Fruit fly (Drosophila melanogaster) whole organism, prepupa: ENCODE results near the gene par-6.

Source experiments
- CG10631 ChIP-seq: fragments of 200-800 bp; sonication (Bioruptor generic); optimal IDR thresholded peaks from 2 replicates; lab custom pipeline; 2016; ENCODE audit warnings: missing biosample characterization, missing genetic modification characterization
- CG10669 ChIP-seq: fragments of 200-800 bp; sonication (Bioruptor generic); optimal IDR thresholded peaks from 3 replicates; lab custom pipeline; 2018; ENCODE audit warnings: missing biosample characterization, mild to moderate bottlenecking, missing genetic modification characterization, moderate library complexity
- CG11762 ChIP-seq: fragments of 200-800 bp; sonication (Bioruptor generic); optimal IDR thresholded peaks from 3 replicates; lab custom pipeline; 2016; ENCODE audit warnings: missing biosample characterization, missing genetic modification characterization; ENCODE audit not compliant: insufficient read depth
- CG11902 ChIP-seq: fragments of 200-800 bp; sonication (Bioruptor generic); optimal IDR thresholded peaks from 3 replicates; lab custom pipeline; 2016; ENCODE audit warnings: missing biosample characterization, missing genetic modification characterization
- CG15336 ChIP-seq: fragments of 200-800 bp; sonication (Bioruptor generic); IDR thresholded peaks from 2 replicates; pipeline ENCODE4 v1.3.6; 2022; ENCODE audit warnings: missing biosample characterization, missing genetic modification characterization
- CG3032 ChIP-seq: fragments of 200-800 bp; optimal IDR thresholded peaks from 2 replicates; lab custom pipeline; 2019; ENCODE audit warnings: missing biosample characterization, mild to moderate bottlenecking, missing genetic modification characterization, moderate library complexity
- CG31627 ChIP-seq: fragments of 200-800 bp; sonication (Bioruptor generic); optimal IDR thresholded peaks from 3 replicates; lab custom pipeline; 2016; ENCODE audit warnings: missing biosample characterization, missing genetic modification characterization
- CG34406 ChIP-seq: fragments of 200-800 bp; sonication (Bioruptor generic); optimal IDR thresholded peaks from 3 replicates; lab custom pipeline; 2016; ENCODE audit warnings: missing biosample characterization, missing genetic modification characterization
- CG3919 ChIP-seq: fragments of 200-800 bp; sonication (Bioruptor generic); optimal IDR thresholded peaks from 3 replicates; lab custom pipeline; 2016; ENCODE audit warnings: missing biosample characterization, missing genetic modification characterization
- CG4318 ChIP-seq: fragments of 200-800 bp; sonication (Bioruptor generic); optimal IDR thresholded peaks from 3 replicates; lab custom pipeline; 2017; ENCODE audit warnings: missing biosample characterization, mild to moderate bottlenecking, missing genetic modification characterization
- CG6163 ChIP-seq: fragments of 200-800 bp; sonication (Bioruptor generic); IDR thresholded peaks from 3 replicates; pipeline ENCODE4 v1.3.6; 2022; ENCODE audit warnings: missing biosample characterization, missing genetic modification characterization
- CG6276 ChIP-seq: fragments of 200-800 bp; sonication (Bioruptor generic); optimal IDR thresholded peaks from 2 replicates; lab custom pipeline; 2017; ENCODE audit warnings: missing biosample characterization, mild to moderate bottlenecking, missing genetic modification characterization
- CG6792 ChIP-seq: fragments of 200-800 bp; sonication (Bioruptor generic); optimal IDR thresholded peaks from 3 replicates; lab custom pipeline; 2016; ENCODE audit warnings: missing biosample characterization, missing genetic modification characterization
- CG6854 ChIP-seq: fragments of 200-800 bp; sonication (Bioruptor generic); optimal IDR thresholded peaks from 2 replicates; lab custom pipeline; 2017; ENCODE audit warnings: missing biosample characterization, mild to moderate bottlenecking, missing genetic modification characterization
- CG7368 ChIP-seq: fragments of 200-800 bp; sonication (Bioruptor generic); optimal IDR thresholded peaks from 3 replicates; lab custom pipeline; 2016; ENCODE audit warnings: missing biosample characterization, missing genetic modification characterization
- CG8119 ChIP-seq: fragments of 200-800 bp; sonication (Bioruptor generic); IDR thresholded peaks from 3 replicates; pipeline ENCODE4 v1.3.6; 2022; ENCODE audit warnings: missing biosample characterization, missing genetic modification characterization
- CG8319 ChIP-seq: fragments of 200-800 bp; sonication (Bioruptor generic); optimal IDR thresholded peaks from 3 replicates; lab custom pipeline; 2016; ENCODE audit warnings: missing biosample characterization, missing genetic modification characterization
- CG8632 ChIP-seq: fragments of 200-800 bp; sonication (Bioruptor generic); optimal IDR thresholded peaks from 3 replicates; lab custom pipeline; 2016; ENCODE audit warnings: missing biosample characterization, missing genetic modification characterization
- Eip75B ChIP-seq: fragments of 200-800 bp; sonication (Bioruptor generic); optimal IDR thresholded peaks from 3 replicates; lab custom pipeline; 2016; ENCODE audit warnings: missing biosample characterization, missing genetic modification characterization
- Eip78C ChIP-seq: fragments of 200-800 bp; sonication (Bioruptor generic); peaks from one replicate; lab custom pipeline; 2016; ENCODE audit warnings: missing biosample characterization, missing genetic modification characterization
- Eip93F ChIP-seq: fragments of 200-800 bp; sonication (Bioruptor generic); optimal IDR thresholded peaks from 2 replicates; lab custom pipeline; 2016; ENCODE audit warnings: missing biosample characterization, mild to moderate bottlenecking, missing genetic modification characterization
- Ets96B ChIP-seq: fragments of 200-800 bp; optimal IDR thresholded peaks from 2 replicates; lab custom pipeline; 2019; ENCODE audit warnings: missing biosample characterization, mild to moderate bottlenecking, missing genetic modification characterization, moderate library complexity
- Hr38 ChIP-seq: sonication (Bioruptor generic); optimal IDR thresholded peaks from 2 replicates; lab custom pipeline; 2016; ENCODE audit warnings: missing biosample characterization, missing genetic modification characterization
- Hr39 ChIP-seq: fragments of 200-800 bp; sonication (Bioruptor generic); optimal IDR thresholded peaks from 2 replicates; lab custom pipeline; 2016; ENCODE audit warnings: missing biosample characterization, missing genetic modification characterization
- Lpt ChIP-seq: fragments of 200-800 bp; sonication (Bioruptor generic); optimal IDR thresholded peaks from 3 replicates; lab custom pipeline; 2016; ENCODE audit warnings: missing biosample characterization, missing genetic modification characterization
- Met ChIP-seq: fragments of 200-800 bp; sonication (Bioruptor generic); optimal IDR thresholded peaks from 3 replicates; lab custom pipeline; 2016; ENCODE audit warnings: missing biosample characterization, missing genetic modification characterization
- OdsH ChIP-seq: fragments of 200-800 bp; sonication (Bioruptor generic); optimal IDR thresholded peaks from 3 replicates; lab custom pipeline; 2016; ENCODE audit warnings: missing biosample characterization, missing genetic modification characterization
- Smox ChIP-seq: fragments of 200-800 bp; sonication (Bioruptor generic); optimal IDR thresholded peaks from 3 replicates; lab custom pipeline; 2016; ENCODE audit warnings: missing biosample characterization, missing genetic modification characterization
- Sox15 ChIP-seq: fragments of 200-800 bp; sonication (Bioruptor generic); optimal IDR thresholded peaks from 3 replicates; lab custom pipeline; 2016; ENCODE audit warnings: missing biosample characterization, missing genetic modification characterization
- acj6 ChIP-seq: fragments of 200-800 bp; sonication (Bioruptor generic); optimal IDR thresholded peaks from 3 replicates; lab custom pipeline; 2016; ENCODE audit warnings: missing biosample characterization, missing genetic modification characterization
- cyc ChIP-seq: fragments of 200-800 bp; sonication (Bioruptor generic); optimal IDR thresholded peaks from 3 replicates; lab custom pipeline; 2016; ENCODE audit warnings: missing biosample characterization, missing genetic modification characterization
- dac ChIP-seq: fragments of 200-800 bp; sonication (Bioruptor generic); optimal IDR thresholded peaks from 2 replicates; lab custom pipeline; 2017; ENCODE audit warnings: missing biosample characterization, mild to moderate bottlenecking, missing genetic modification characterization
- eg ChIP-seq: fragments of 200-800 bp; sonication (Bioruptor generic); IDR thresholded peaks from 3 replicates; pipeline ENCODE4 v1.3.6; 2022; ENCODE audit warnings: missing biosample characterization, missing genetic modification characterization
- esn ChIP-seq: fragments of 200-800 bp; sonication (Bioruptor generic); optimal IDR thresholded peaks from 2 replicates; lab custom pipeline; 2016; ENCODE audit warnings: missing biosample characterization, mild to moderate bottlenecking, missing genetic modification characterization, moderate library complexity
- fd59A ChIP-seq: fragments of 200-800 bp; sonication (Bioruptor generic); optimal IDR thresholded peaks from 2 replicates; lab custom pipeline; 2017; ENCODE audit warnings: missing biosample characterization, mild to moderate bottlenecking, missing genetic modification characterization, missing genetic modification reagents
- fd85E ChIP-seq: fragments of 200-800 bp; sonication (Bioruptor generic); optimal IDR thresholded peaks from 3 replicates; lab custom pipeline; 2016; ENCODE audit warnings: missing biosample characterization, missing genetic modification characterization
- fkh ChIP-seq: fragments of 200-800 bp; sonication (Bioruptor generic); optimal IDR thresholded peaks from 3 replicates; lab custom pipeline; 2017; ENCODE audit warnings: missing biosample characterization, mild to moderate bottlenecking, missing genetic modification characterization, moderate library complexity
- lz ChIP-seq: fragments of 200-800 bp; sonication (Bioruptor generic); optimal IDR thresholded peaks from 3 replicates; lab custom pipeline; 2016; ENCODE audit warnings: missing biosample characterization, missing genetic modification characterization
- net ChIP-seq: fragments of 200-800 bp; sonication (Bioruptor generic); optimal IDR thresholded peaks from 3 replicates; lab custom pipeline; 2016; ENCODE audit warnings: missing biosample characterization, missing genetic modification characterization
- pdm3 ChIP-seq: fragments of 200-800 bp; sonication (Bioruptor generic); optimal IDR thresholded peaks from 3 replicates; lab custom pipeline; 2016; ENCODE audit warnings: missing biosample characterization, missing genetic modification characterization
- salr ChIP-seq, 2 experiments: fragments of 200-800 bp; sonication (Bioruptor generic); optimal IDR thresholded peaks; 3 replicates each; lab custom pipeline; 2016 to 2018; ENCODE audit warnings: missing biosample characterization in 2 of 2, missing genetic modification characterization in 2 of 2, mild to moderate bottlenecking in 1 of 2
- svp ChIP-seq: fragments of 200-800 bp; sonication (Bioruptor generic); peaks from one replicate; lab custom pipeline; 2016; ENCODE audit warnings: missing biosample characterization, missing genetic modification characterization
- topi ChIP-seq: fragments of 200-800 bp; sonication (Bioruptor generic); optimal IDR thresholded peaks from 3 replicates; lab custom pipeline; 2016; ENCODE audit warnings: missing biosample characterization, missing genetic modification characterization
- vri ChIP-seq: fragments of 200-800 bp; sonication (Bioruptor generic); optimal IDR thresholded peaks from 3 replicates; lab custom pipeline; 2016; ENCODE audit warnings: missing biosample characterization, mild to moderate bottlenecking, missing genetic modification characterization

par-6 gene

dm6 chrX:17742592-17743364 lies 39.6 kb downstream of the par-6 start (continued):
- TF ChIP-seq CG3919 (GFP tag; lab: Kevin White, UChicago) (peak; percentile 77), CG34406 (GFP tag; lab: Kevin White, UChicago) (peak; percentile 54), CG8119 (GFP tag; lab: Robert Waterston, UW) (peak; percentile 66), CG3032 (tag; lab: Kevin White, UChicago) (peak; percentile 72), CG4318 (GFP tag; lab: Kevin White, UChicago) (peak; percentile 68), CG11902 (GFP tag; lab: Kevin White, UChicago) (peak; percentile 48), CG6792 (peak; percentile 64), CG6163 (GFP tag; lab: Robert Waterston, UW) (peak; percentile 71), svp (GFP tag; lab: Kevin White, UChicago) (peak; percentile 89), CG8319 (GFP tag; lab: Kevin White, UChicago) (peak; percentile 61), CG10631 (GFP tag; lab: Kevin White, UChicago) (peak; percentile 72), Hr38 (GFP tag; lab: Kevin White, UChicago) (no peak), CG31627 (GFP tag; lab: Kevin White, UChicago) (peak; percentile 52), Lpt (peak; percentile 50), CG6276 (peak; percentile 79), CG15336 (GFP tag; lab: Robert Waterston, UW) (peak; percentile 75), pdm3 (peak; percentile 77), acj6 (GFP tag; lab: Kevin White, UChicago) (peak; percentile 75), cyc (GFP tag; lab: Kevin White, UChicago) (peak; percentile 68), fd85E (GFP tag; lab: Kevin White, UChicago) (no peak), CG8632 (GFP tag; lab: Kevin White, UChicago) (peak; percentile 15), Hr39 (peak; percentile 57), Ets96B (tag; lab: Kevin White, UChicago) (peak; percentile 68), vri (GFP tag; lab: Kevin White, UChicago) (peak; percentile 52)

DNA sequence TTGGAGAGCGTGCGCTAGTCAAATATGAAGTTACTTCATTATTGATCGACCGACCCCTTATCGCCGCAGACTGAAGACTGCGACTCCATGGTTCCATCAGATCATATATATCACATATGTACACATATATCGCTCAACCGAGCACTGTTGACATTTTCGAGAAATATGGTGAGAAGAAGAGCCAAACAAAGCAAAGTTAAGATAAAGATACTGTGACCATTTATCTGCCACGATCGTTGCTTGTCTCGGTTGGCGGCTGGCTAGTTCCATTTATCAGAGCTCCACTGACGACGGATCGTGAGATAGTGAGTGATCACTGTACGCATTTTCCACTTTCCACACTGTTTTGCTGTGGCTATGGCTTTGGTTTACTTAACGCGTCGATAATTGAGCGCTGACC lies 40.4 kb downstream of the par-6 start:
- TF ChIP-seq Lpt (no peak), CG10631 (GFP tag; lab: Kevin White, UChicago) (no peak), fkh (peak; percentile 62)

dm6 chrX:17745705-17746416 lies 42.7 kb downstream of the par-6 start:
- no peak for TF ChIP-seq eg (GFP tag; lab: Robert Waterston, UW)
- no peak for TF ChIP-seq Sox15
- TF ChIP-seq topi (GFP tag; lab: Kevin White, UChicago): peak; percentile 32
- no peak for TF ChIP-seq dac (GFP tag; lab: Kevin White, UChicago)
- TF ChIP-seq CG6792: no peak
- peak; percentile 22 for TF ChIP-seq Hr39
- no peak for TF ChIP-seq cyc (GFP tag; lab: Kevin White, UChicago)
- no peak for TF ChIP-seq vri (GFP tag; lab: Kevin White, UChicago)
- no peak for TF ChIP-seq net (GFP tag; lab: Kevin White, UChicago)
- peak; percentile 33 for TF ChIP-seq CG6854 (GFP tag; lab: Kevin White, UChicago)
- peak; percentile 56 for TF ChIP-seq esn
- TF ChIP-seq Eip78C (GFP tag; lab: Kevin White, UChicago): peak; percentile 91
- TF ChIP-seq Smox (GFP tag; lab: Kevin White, UChicago): peak; percentile 52
- peak; percentile 67 for TF ChIP-seq OdsH
- TF ChIP-seq Eip75B (GFP tag; lab: Kevin White, UChicago): no peak
- TF ChIP-seq Met (GFP tag; lab: Kevin White, UChicago): peak; percentile 36
- no peak for TF ChIP-seq Hr38 (GFP tag; lab: Kevin White, UChicago)
- peak; percentile 29 for TF ChIP-seq CG10669 (GFP tag; lab: Kevin White, UChicago)
- peak; percentile 39 for TF ChIP-seq CG3032 (tag; lab: Kevin White, UChicago)
- TF ChIP-seq CG34406 (GFP tag; lab: Kevin White, UChicago): peak; percentile 9
- no peak for TF ChIP-seq CG4318 (GFP tag; lab: Kevin White, UChicago)
- TF ChIP-seq lz (GFP tag; lab: Kevin White, UChicago): peak; percentile 30
- peak in 1 of 2 experiments; percentile 2 for TF ChIP-seq salr (GFP tag; optimal IDR thresholded peaks at IDR 0.05; lab: Kevin White, UChicago)
- peak; percentile 48; the same call in 1 of the 3 replicates for TF ChIP-seq CG8119 (GFP tag; lab: Robert Waterston, UW)
- TF ChIP-seq CG8632 (GFP tag; lab: Kevin White, UChicago): no peak
- TF ChIP-seq svp (GFP tag; lab: Kevin White, UChicago): peak; percentile 78
- TF ChIP-seq Lpt: no peak
- TF ChIP-seq CG7368 (GFP tag; lab: Kevin White, UChicago): no peak
- no peak for TF ChIP-seq CG6163 (GFP tag; lab: Robert Waterston, UW)
- no peak for TF ChIP-seq Eip93F (GFP tag; lab: Kevin White, UChicago)
- TF ChIP-seq fd59A (GFP tag; lab: Kevin White, UChicago): peak; percentile 40
- no peak for TF ChIP-seq CG11762
- TF ChIP-seq Ets96B (tag; lab: Kevin White, UChicago): peak; percentile 20
